Fruit fly (Drosophila melanogaster): ENCODE data around the gene CG8620.

The CG8620 gene

dm6 chr3L:7125289-7125955, 32.5 kb upstream of the CG8620 start, which contains the start of the genes msl-3 and BBS1 (continued):
- no peak for TF ChIP-seq luna (GFP tag; optimal IDR thresholded peaks at IDR 0.05)
- peak; percentile 9 for TF ChIP-seq pho (GFP tag; optimal IDR thresholded peaks at IDR 0.05)
- peak; percentile 28 for TF ChIP-seq phol (tag; optimal IDR thresholded peaks at IDR 0.05)
- TF ChIP-seq CG14860 (GFP tag; IDR thresholded peaks at IDR 0.05; ENCODE audit: partially characterized antibody): peak; percentile 60; the same call in 2 of the 3 replicates
- TF ChIP-seq Dp (GFP tag; optimal IDR thresholded peaks at IDR 0.05): peak; percentile 95
- TF ChIP-seq onecut (GFP tag; IDR thresholded peaks at IDR 0.05): no peak; the same call in 1 of the 2 replicates
- peak; percentile 33; the same call in 1 of the 2 replicates for TF ChIP-seq sob (GFP tag; IDR thresholded peaks at IDR 0.05)
- peak; percentile 40; the same call in 1 of the 3 replicates for TF ChIP-seq vnd (GFP tag; IDR thresholded peaks at IDR 0.05; ENCODE audit: partially characterized antibody)
- no peak for TF ChIP-seq z (GFP tag; IDR thresholded peaks at IDR 0.05)
- TF ChIP-seq abd-A (tag; optimal IDR thresholded peaks at IDR 0.05): no peak
- TF ChIP-seq kay (GFP tag; optimal IDR thresholded peaks at IDR 0.05): no peak
- no peak for TF ChIP-seq jing (GFP tag; optimal IDR thresholded peaks at IDR 0.05)
- peak; percentile 22; the same call in 1 of the 3 replicates for TF ChIP-seq zen2 (GFP tag; IDR thresholded peaks at IDR 0.05; ENCODE audit: partially characterized antibody)
- TF ChIP-seq Opbp (GFP tag; IDR thresholded peaks at IDR 0.05; ENCODE audit: partially characterized antibody): peak; percentile 74
- no peak for TF ChIP-seq fd102C (GFP tag; optimal IDR thresholded peaks at IDR 0.05)
- TF ChIP-seq CG16813 (GFP tag; IDR thresholded peaks at IDR 0.05; ENCODE audit: partially characterized antibody): peak; percentile 71
- no peak for TF ChIP-seq chinmo (GFP tag; IDR thresholded peaks at IDR 0.05; ENCODE audit: partially characterized antibody)
- TF ChIP-seq CG11085 (GFP tag; IDR thresholded peaks at IDR 0.05): no peak
- TF ChIP-seq CG17186 (GFP tag; optimal IDR thresholded peaks at IDR 0.05): peak; percentile 39
- peak; percentile 79 for TF ChIP-seq Dll (GFP tag; IDR thresholded peaks at IDR 0.05; ENCODE audit: partially characterized antibody)
- no peak for TF ChIP-seq CG10431 (GFP tag; optimal IDR thresholded peaks at IDR 0.05)
- TF ChIP-seq Ets97D (GFP tag; optimal IDR thresholded peaks at IDR 0.05): peak; percentile 23
- no peak for TF ChIP-seq CG4424 (GFP tag; optimal IDR thresholded peaks at IDR 0.05)
- no peak for TF ChIP-seq eyg (GFP tag; optimal IDR thresholded peaks at IDR 0.05)
- TF ChIP-seq CG9797 (GFP tag; optimal IDR thresholded peaks at IDR 0.05): peak; percentile 86
- peak; percentile 33 for TF ChIP-seq Fer1 (GFP tag; optimal IDR thresholded peaks at IDR 0.05)
- TF ChIP-seq CG34376 (GFP tag; optimal IDR thresholded peaks at IDR 0.05): peak; percentile 7
- TF ChIP-seq Sin3A (optimal IDR thresholded peaks at IDR 0.05): peak; percentile 64
- TF ChIP-seq lab (GFP tag; optimal IDR thresholded peaks at IDR 0.05): peak; percentile 13
- peak; percentile 49 for TF ChIP-seq gfzf (GFP tag; optimal IDR thresholded peaks at IDR 0.05)
- TF ChIP-seq unc-4 (GFP tag; IDR thresholded peaks at IDR 0.05; ENCODE audit: partially characterized antibody): peak; percentile 61
- no peak for TF ChIP-seq pan (optimal IDR thresholded peaks at IDR 0.05)
- no peak for TF ChIP-seq pan (GFP tag; optimal IDR thresholded peaks at IDR 0.05 in 1 of 2, IDR thresholded peaks at IDR 0.05 in 1 of 2)
- TF ChIP-seq ash1 (GFP tag; optimal IDR thresholded peaks at IDR 0.05): no peak
- no peak for TF ChIP-seq CG17359 (tag; optimal IDR thresholded peaks at IDR 0.05)
- TF ChIP-seq CG4617 (GFP tag; optimal IDR thresholded peaks at IDR 0.05; ENCODE audit: borderline replicate concordance): peak; percentile 84
- peak; percentile 21; the same call in 1 of the 2 replicates for TF ChIP-seq Adf1 (GFP tag; IDR thresholded peaks at IDR 0.05)
- TF ChIP-seq ftz-f1 (GFP tag; optimal IDR thresholded peaks at IDR 0.05): peak; percentile 34
- TF ChIP-seq zen (tag; optimal IDR thresholded peaks at IDR 0.05): peak; percentile 28
- TF ChIP-seq Dref (GFP tag; IDR thresholded peaks at IDR 0.05): peak; percentile 96
- no peak for TF ChIP-seq CG6175 (GFP tag; IDR thresholded peaks at IDR 0.05)
- peak; percentile 51; the same call in 1 of the 3 replicates for TF ChIP-seq Doc3 (GFP tag; IDR thresholded peaks at IDR 0.05; ENCODE audit: partially characterized antibody)
- no peak for TF ChIP-seq Chrac-16 (GFP tag; optimal IDR thresholded peaks at IDR 0.05)
- TF ChIP-seq pzg (GFP tag; optimal IDR thresholded peaks at IDR 0.05): peak; percentile 86
- TF ChIP-seq Dbx (GFP tag; IDR thresholded peaks at IDR 0.05): no peak
- peak; percentile 64 for TF ChIP-seq CG7963 (GFP tag; IDR thresholded peaks at IDR 0.05; ENCODE audit: partially characterized antibody)
- TF ChIP-seq amos (GFP tag; IDR thresholded peaks at IDR 0.05; ENCODE audit: partially characterized antibody): peak; percentile 72
- TF ChIP-seq ham (GFP tag; IDR thresholded peaks at IDR 0.05): no peak
- TF ChIP-seq HmgD (GFP tag; optimal IDR thresholded peaks at IDR 0.05): no peak
